Worm (Caenorhabditis elegans) whole organism, late embryonic: Measurements from ENCODE around the gene rig-6.

Source experiments
- C08G9.2 ChIP-seq: sonication (generic microtip); optimal IDR thresholded peaks from 2 replicates; lab custom pipeline; 2016; ENCODE audit warnings: mild to moderate bottlenecking, missing genetic modification characterization, moderate library complexity, missing compliant biosample characterization
- C38D4.7 ChIP-seq: fragments of 200-800 bp; sonication (Bioruptor generic); optimal IDR thresholded peaks from 2 replicates; lab custom pipeline; 2018; ENCODE audit warnings: mild to moderate bottlenecking, missing genetic modification characterization, moderate library complexity, missing compliant biosample characterization
- ama-1 ChIP-seq: fragments of 150-350 bp; optimal IDR thresholded peaks from 2 replicates; lab custom pipeline; 2014
- ceh-19 ChIP-seq: fragments of 200-800 bp; sonication (Bioruptor generic); optimal IDR thresholded peaks from 2 replicates; lab custom pipeline; 2018; ENCODE audit warnings: mild to moderate bottlenecking, missing genetic modification characterization, missing compliant biosample characterization
- ceh-22 ChIP-seq: sonication (generic microtip); optimal IDR thresholded peaks from 2 replicates; lab custom pipeline; 2017; ENCODE audit warnings: missing biosample characterization, missing genetic modification characterization
- ceh-24 ChIP-seq: sonication (generic microtip); optimal IDR thresholded peaks from 2 replicates; lab custom pipeline; 2016; ENCODE audit warnings: mild to moderate bottlenecking, missing genetic modification characterization, missing compliant biosample characterization
- ceh-34 ChIP-seq: sonication (generic microtip); optimal IDR thresholded peaks from 2 replicates; lab custom pipeline; 2016; ENCODE audit warnings: mild to moderate bottlenecking, missing genetic modification characterization, missing compliant biosample characterization
- ceh-45 ChIP-seq: fragments of 200-800 bp; sonication (Bioruptor generic); IDR thresholded peaks from 2 replicates; pipeline ENCODE4 v1.3.6; 2022; ENCODE audit warnings: missing genetic modification reagents, missing genetic modification characterization, missing compliant biosample characterization
- elt-2 ChIP-seq: sonication (generic microtip); optimal IDR thresholded peaks from 2 replicates; lab custom pipeline; 2016; ENCODE audit warnings: missing genetic modification reagents, missing genetic modification characterization, missing compliant biosample characterization
- fax-1 ChIP-seq: sonication (generic microtip); optimal IDR thresholded peaks from 2 replicates; lab custom pipeline; 2016; ENCODE audit warnings: missing genotype, missing genetic modification characterization, missing compliant biosample characterization
- fkh-10 ChIP-seq: fragments of 150-350 bp; optimal IDR thresholded peaks from 2 replicates; lab custom pipeline; 2014; ENCODE audit warnings: missing biosample characterization, missing genetic modification reagents, missing genetic modification characterization
- fkh-6 ChIP-seq: sonication (generic microtip); optimal IDR thresholded peaks from 2 replicates; lab custom pipeline; 2016; ENCODE audit warnings: missing genetic modification characterization, missing compliant biosample characterization
- hlh-6 ChIP-seq: sonication (generic microtip); optimal IDR thresholded peaks from 2 replicates; lab custom pipeline; 2016; ENCODE audit warnings: missing genotype, missing genetic modification characterization, missing compliant biosample characterization
- npax-4 ChIP-seq: sonication (generic microtip); optimal IDR thresholded peaks from 2 replicates; lab custom pipeline; 2016; ENCODE audit warnings: missing genetic modification characterization, missing compliant biosample characterization
- pqm-1 ChIP-seq: sonication (generic microtip); optimal IDR thresholded peaks from 2 replicates; lab custom pipeline; 2016; ENCODE audit warnings: missing genetic modification characterization, missing compliant biosample characterization
- ref-2 ChIP-seq: sonication (generic microtip); optimal IDR thresholded peaks from 2 replicates; lab custom pipeline; 2016; ENCODE audit warnings: missing genetic modification characterization, missing compliant biosample characterization
- rnt-1 ChIP-seq: sonication (generic microtip); optimal IDR thresholded peaks from 2 replicates; lab custom pipeline; 2016; ENCODE audit warnings: missing genetic modification characterization, missing compliant biosample characterization
- sdc-2 ChIP-seq: sonication (generic microtip); optimal IDR thresholded peaks from 2 replicates; lab custom pipeline; 2016; ENCODE audit warnings: missing genotype, missing genetic modification characterization, missing compliant biosample characterization
- tbx-7 ChIP-seq: sonication (generic microtip); optimal IDR thresholded peaks from 2 replicates; lab custom pipeline; 2016; ENCODE audit warnings: missing genotype, missing genetic modification characterization, missing compliant biosample characterization
- ttx-3 ChIP-seq: sonication (generic microtip); optimal IDR thresholded peaks from 2 replicates; lab custom pipeline; 2016; ENCODE audit warnings: missing genetic modification reagents, missing genetic modification characterization, missing compliant biosample characterization

The rig-6 gene

DNA sequence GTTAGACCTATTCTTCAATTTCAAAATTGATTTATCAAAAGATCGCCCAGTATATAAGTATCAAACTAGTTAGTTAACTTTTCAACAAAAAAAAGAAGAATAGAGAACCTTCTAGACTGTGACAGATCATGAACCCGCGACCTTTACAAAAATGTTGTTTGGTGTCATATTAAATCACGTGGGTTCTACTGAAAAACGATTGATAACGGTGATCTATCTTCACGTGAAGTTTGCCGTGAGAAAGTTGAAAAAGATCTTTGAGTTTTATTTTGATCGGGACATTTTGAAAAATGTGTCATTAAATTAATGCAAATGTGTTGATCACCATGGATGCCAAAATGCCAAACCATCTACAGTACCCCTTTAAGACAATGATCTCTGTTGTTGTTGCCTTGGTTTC is 63.5 kb downstream of the rig-6 start:
- TF ChIP-seq ceh-19 (GFP tag; lab: Kevin White, UChicago), result no peak
- TF ChIP-seq fkh-6 (tag; lab: Kevin White, UChicago), result no peak
- no peak for TF ChIP-seq tbx-7 (tag; lab: Kevin White, UChicago)
- TF ChIP-seq npax-4 (tag; lab: Kevin White, UChicago), result no peak
- no peak for TF ChIP-seq ref-2 (tag; lab: Kevin White, UChicago)
- TF ChIP-seq rnt-1, result no peak
- TF ChIP-seq sdc-2 (tag; lab: Kevin White, UChicago), result no peak
- no peak for TF ChIP-seq ceh-22
- no peak for TF ChIP-seq hlh-6
- no peak for TF ChIP-seq C38D4.7 (GFP tag; lab: Kevin White, UChicago)
- no peak for TF ChIP-seq ttx-3 (tag; lab: Kevin White, UChicago)
- no peak for TF ChIP-seq fax-1 (tag; lab: Kevin White, UChicago)
- TF ChIP-seq fkh-10 (GFP tag; lab: Kevin White, UChicago), result no peak
- no peak for TF ChIP-seq elt-2
- TF ChIP-seq pqm-1, result no peak
- TF ChIP-seq ceh-34 (tag; lab: Kevin White, UChicago), result no peak
- TF ChIP-seq C08G9.2 (tag; lab: Kevin White, UChicago), result no peak
- TF ChIP-seq ceh-24 (tag; lab: Kevin White, UChicago), result no peak
- no peak for TF ChIP-seq ceh-45 (GFP tag; lab: Robert Waterston, UW)
- no peak for TF ChIP-seq ama-1
